Worm (Caenorhabditis elegans): Measurements from ENCODE around the gene pdk-1.

DNA sequence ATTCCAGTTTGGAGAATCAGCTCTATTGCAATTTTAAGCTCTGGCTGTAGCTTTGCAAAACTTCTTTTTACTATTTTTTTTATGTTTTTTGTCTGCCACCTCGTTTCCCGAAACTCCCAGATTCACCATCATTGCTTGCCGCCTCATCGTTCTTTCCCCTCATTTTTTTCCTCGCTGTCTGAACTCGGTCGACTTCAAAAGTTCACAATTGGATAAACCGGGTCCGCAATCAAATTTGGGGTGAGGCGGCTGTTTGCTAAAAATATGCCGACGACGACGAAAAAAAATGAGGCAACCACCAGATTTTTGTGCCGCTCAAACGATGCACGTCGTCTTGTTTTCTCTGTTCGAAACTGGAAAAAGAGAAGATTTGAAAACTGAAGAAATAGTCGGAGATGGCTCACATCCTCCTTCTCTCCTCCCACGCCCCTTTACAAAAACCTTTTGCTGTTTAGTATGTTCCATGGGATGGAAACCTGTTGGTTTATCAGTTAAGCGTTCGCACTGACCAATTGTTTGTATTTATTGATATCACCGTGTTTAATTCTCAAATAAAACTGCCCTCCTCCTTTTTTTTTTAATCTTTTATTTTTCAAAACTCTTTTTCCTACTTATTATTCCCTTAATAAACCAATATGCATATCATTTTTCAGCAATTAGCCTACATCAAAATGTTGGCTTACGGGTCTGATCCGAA, 26.4 kb upstream of the pdk-1 start, which contains the start of gene dop-4:
- TF ChIP-seq dao-5 (tag; optimal IDR thresholded peaks at IDR 0.05) (no peak), him-1 (tag; optimal IDR thresholded peaks at IDR 0.05) (no peak)
